Fruit fly (Drosophila melanogaster): ENCODE results near the gene Gs1.
A peak's percentile ranks its signal among the peaks of the same experiment; 100 is the strongest.

Gene Gs1

dm6 chr2L:125364-126252 is 6.3 kb upstream of the Gs1 start (continued):
- TF ChIP-seq CG12769 (tag; optimal IDR thresholded peaks at IDR 0.05), result peak; percentile 59
- TF ChIP-seq mirr (GFP tag; optimal IDR thresholded peaks at IDR 0.05), result peak; percentile 90
- TF ChIP-seq croc (GFP tag; conservative IDR thresholded peaks at IDR 0.05), result no peak
- peak; percentile 12 for TF ChIP-seq CTCF (GFP tag; optimal IDR thresholded peaks at IDR 0.05)
- TF ChIP-seq ind (GFP tag; optimal IDR thresholded peaks at IDR 0.05), result no peak
- TF ChIP-seq Adf1 (GFP tag; IDR thresholded peaks at IDR 0.05), result 0 out of 2 replicates have a peak, but pooled peaks have one; percentile 5
- no peak for TF ChIP-seq CG12391 (tag; optimal IDR thresholded peaks at IDR 0.05)
- no peak for TF ChIP-seq Dll (GFP tag; IDR thresholded peaks at IDR 0.05; ENCODE audit: partially characterized antibody)
- 0 out of 4 replicates have a peak, but pooled peaks have one; percentile 48 for TF ChIP-seq chinmo (GFP tag; IDR thresholded peaks at IDR 0.05; ENCODE audit: partially characterized antibody)
- peak; percentile 48 for TF ChIP-seq lab (GFP tag; optimal IDR thresholded peaks at IDR 0.05)
- TF ChIP-seq br (optimal IDR thresholded peaks at IDR 0.05), result no peak
- no peak for TF ChIP-seq CG2202 (tag; optimal IDR thresholded peaks at IDR 0.05)
- no peak for TF ChIP-seq CG30020 (tag; optimal IDR thresholded peaks at IDR 0.05)
- peak; percentile 35 for TF ChIP-seq cwo (GFP tag; optimal IDR thresholded peaks at IDR 0.05)
- TF ChIP-seq CG7987 (GFP tag; optimal IDR thresholded peaks at IDR 0.05), result peak; percentile 10
- TF ChIP-seq sug (tag; optimal IDR thresholded peaks at IDR 0.05), result peak; percentile 71
- no peak for TF ChIP-seq p53 (GFP tag; optimal IDR thresholded peaks at IDR 0.05)
- TF ChIP-seq CG11456 (GFP tag; IDR thresholded peaks at IDR 0.05), result no peak
- TF ChIP-seq CG34376 (GFP tag; optimal IDR thresholded peaks at IDR 0.05), result peak; percentile 84
- TF ChIP-seq cg (GFP tag; optimal IDR thresholded peaks at IDR 0.05), result peak; percentile 24
- TF ChIP-seq nau (GFP tag; optimal IDR thresholded peaks at IDR 0.05), result no peak
- peak; percentile 21 for TF ChIP-seq CG15514 (GFP tag; optimal IDR thresholded peaks at IDR 0.05)
- TF ChIP-seq CG18599 (GFP tag; optimal IDR thresholded peaks at IDR 0.05), result peak; percentile 17
- no peak for TF ChIP-seq Abd-B (GFP tag; optimal IDR thresholded peaks at IDR 0.05)
- no peak for TF ChIP-seq Gug (GFP tag; IDR thresholded peaks at IDR 0.05)
- peak; percentile 40 for TF ChIP-seq sd (tag; optimal IDR thresholded peaks at IDR 0.05)
- TF ChIP-seq Six4 (GFP tag; optimal IDR thresholded peaks at IDR 0.05), result no peak
- no peak for TF ChIP-seq CG6791 (GFP tag; IDR thresholded peaks at IDR 0.05; ENCODE audit: partially characterized antibody)
- TF ChIP-seq Pdp1 (GFP tag; optimal IDR thresholded peaks at IDR 0.05), result peak in 1 of 2 experiments; percentile 81

- no peak for TF ChIP-seq CG2712 (tag; optimal IDR thresholded peaks at IDR 0.05)
- no peak for TF ChIP-seq CG8388 (GFP tag; optimal IDR thresholded peaks at IDR 0.05)
- peak; percentile 15 for TF ChIP-seq CG3281 (GFP tag; optimal IDR thresholded peaks at IDR 0.05)
- TF ChIP-seq odd (GFP tag; optimal IDR thresholded peaks at IDR 0.05), result peak; percentile 12
- no peak for TF ChIP-seq CG10431 (GFP tag; optimal IDR thresholded peaks at IDR 0.05)
- TF ChIP-seq btn (GFP tag; optimal IDR thresholded peaks at IDR 0.05), result no peak
- peak; percentile 35 for TF ChIP-seq eyg (GFP tag; optimal IDR thresholded peaks at IDR 0.05)
- peak; percentile 10 for TF ChIP-seq CG10209 (GFP tag; optimal IDR thresholded peaks at IDR 0.05)
- TF ChIP-seq CG33213 (GFP tag; optimal IDR thresholded peaks at IDR 0.05), result peak; percentile 3
- TF ChIP-seq CG17385 (GFP tag; optimal IDR thresholded peaks at IDR 0.05), result peak; percentile 21
- 0 out of 2 replicates have a peak, but pooled peaks have one; percentile 20 for TF ChIP-seq CG14014 (GFP tag; IDR thresholded peaks at IDR 0.05)
- TF ChIP-seq CG17568 (GFP tag; optimal IDR thresholded peaks at IDR 0.05), result peak; percentile 31
- no peak for TF ChIP-seq al (GFP tag; IDR thresholded peaks at IDR 0.05)
- TF ChIP-seq CG15514 (GFP tag; optimal IDR thresholded peaks at IDR 0.05), result peak; percentile 78
- TF ChIP-seq CG13624 (GFP tag; optimal IDR thresholded peaks at IDR 0.05), result peak; percentile 40
- peak; percentile 51 for TF ChIP-seq lab (GFP tag; optimal IDR thresholded peaks at IDR 0.05)
- no peak for TF ChIP-seq dmrt11E (tag; optimal IDR thresholded peaks at IDR 0.05)
- no peak for TF ChIP-seq Lim3 (GFP tag; IDR thresholded peaks at IDR 0.05)
- no peak for TF ChIP-seq cato (GFP tag; optimal IDR thresholded peaks at IDR 0.05; ENCODE audit: borderline replicate concordance)
- 0 out of 2 replicates have a peak, but pooled peaks have one; percentile 18 for TF ChIP-seq CG11696 (GFP tag; IDR thresholded peaks at IDR 0.05)
- peak; percentile 86 for TF ChIP-seq sens (GFP tag)
- peak; percentile 30 for TF ChIP-seq CG12071 (GFP tag; optimal IDR thresholded peaks at IDR 0.05)
- peak; percentile 20 for TF ChIP-seq CG12769 (tag; optimal IDR thresholded peaks at IDR 0.05)
Measured at dm6 chr2L:128296-128715, 3.6 kb upstream of the Gs1 start.

All from whole organism, embryonic.